Worm (Caenorhabditis elegans): Measurements from ENCODE around the gene K10D11.6.

Gene K10D11.6

DNA sequence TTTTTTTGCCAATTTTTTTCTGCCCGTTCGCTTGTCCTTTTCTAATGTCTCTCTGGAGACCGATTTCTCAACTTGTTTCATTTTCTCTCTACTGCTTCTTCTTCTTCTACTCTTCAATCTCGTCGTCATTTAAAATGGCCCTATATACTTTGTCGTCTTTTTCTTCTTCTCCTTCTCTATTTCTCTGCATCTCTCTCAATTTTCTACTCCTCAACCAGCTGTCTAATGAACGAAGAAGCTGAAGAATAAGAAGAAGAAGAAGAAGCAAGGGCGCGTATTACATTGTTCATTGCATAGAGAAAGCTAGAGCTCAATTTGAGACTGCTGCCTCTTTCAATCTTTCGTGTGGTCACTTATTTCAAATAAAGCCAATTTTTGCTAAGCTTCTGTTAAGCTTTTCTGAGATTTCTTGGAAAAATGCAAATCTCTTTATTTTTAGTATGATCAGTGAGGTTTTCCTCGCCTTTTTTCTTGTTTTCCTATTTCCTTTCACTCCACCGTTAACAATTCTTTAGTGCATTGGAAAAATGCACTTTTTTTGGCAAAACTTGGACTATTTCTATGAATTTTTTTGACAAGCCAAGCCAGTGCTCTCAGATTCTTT lies 26.6 kb upstream of the K10D11.6 start:
- TF ChIP-seq set-16 (GFP tag; IDR thresholded peaks at IDR 0.05) (no peak), dve-1 (tag; optimal IDR thresholded peaks at IDR 0.05; ENCODE audit: insufficient read depth) (no peak), unc-62 (GFP tag; optimal IDR thresholded peaks at IDR 0.05 in 1 of 2) (no peak), unc-62 (tag; optimal IDR thresholded peaks at IDR 0.05) (no peak), aha-1 (tag) (peak; percentile 45), nhr-42 (GFP tag; IDR thresholded peaks at IDR 0.05) (no peak), nhr-48 (tag; optimal IDR thresholded peaks at IDR 0.05) (no peak), lsy-2 (tag; optimal IDR thresholded peaks at IDR 0.05) (peak in 1 of 2 experiments; percentile 12), dmd-6 (GFP tag; IDR thresholded peaks at IDR 0.05) (no peak), sdz-12 (GFP tag; optimal IDR thresholded peaks at IDR 0.05) (no peak), Y5F2A.4 (GFP tag; optimal IDR thresholded peaks at IDR 0.05) (no peak), lin-38 (GFP tag; IDR thresholded peaks at IDR 0.05) (no peak), pha-4 (GFP tag; IDR thresholded peaks at IDR 0.05) (no peak), pha-4 (tag; optimal IDR thresholded peaks at IDR 0.05) (no peak), tra-1 (GFP tag; IDR thresholded peaks at IDR 0.05) (no peak), zfp-2 (tag; optimal IDR thresholded peaks at IDR 0.05) (no peak), dmd-8 (GFP tag; IDR thresholded peaks at IDR 0.05) (no peak), mdl-1 (tag; optimal IDR thresholded peaks at IDR 0.05) (no peak), fkh-10 (GFP tag; optimal IDR thresholded peaks at IDR 0.05) (peak; percentile 36), hif-1 (tag; optimal IDR thresholded peaks at IDR 0.05) (no peak), F10B5.3 (tag; optimal IDR thresholded peaks at IDR 0.05) (no peak), F44E2.7 (GFP tag; IDR thresholded peaks at IDR 0.05) (no peak), hmg-1.1 (GFP tag; IDR thresholded peaks at IDR 0.05) (peak; percentile 57; the same call in 1 of the 2 replicates), ctbp-1 (GFP tag; IDR thresholded peaks at IDR 0.05) (no peak), D1046.2 (GFP tag; IDR thresholded peaks at IDR 0.05) (no peak)

DNA sequence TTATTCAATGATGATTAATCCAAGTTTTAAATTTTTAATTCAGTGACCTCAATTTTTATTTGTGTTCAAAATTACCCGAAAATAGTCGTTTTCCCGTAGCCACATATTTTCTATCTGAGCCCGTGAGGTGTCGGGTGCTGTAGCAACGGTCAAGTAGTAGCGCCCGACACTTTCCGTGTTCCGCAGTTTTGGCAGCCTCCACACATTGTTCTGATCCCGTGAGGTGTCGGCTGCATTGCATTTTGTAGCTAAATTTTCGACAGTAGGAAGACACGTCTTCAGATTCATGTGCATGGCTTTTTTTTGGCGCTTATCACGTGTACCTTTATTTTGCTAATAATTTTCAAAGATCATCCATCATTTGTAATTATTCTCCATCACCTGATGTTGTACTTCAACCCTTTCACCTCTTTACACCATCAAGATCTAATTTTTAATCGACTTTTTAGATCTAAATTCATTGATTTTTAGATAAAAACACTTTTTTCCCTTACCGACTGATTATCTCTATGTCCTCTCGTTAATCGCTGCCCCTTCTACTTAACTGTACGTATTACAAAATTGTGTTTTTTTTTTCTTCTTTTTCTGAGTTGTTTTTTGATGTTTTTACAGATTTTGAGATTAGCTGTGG lies 24.6 kb upstream of the K10D11.6 start:
- TF ChIP-seq D1046.2 (GFP tag; IDR thresholded peaks at IDR 0.05) (no peak), aha-1 (tag) (peak; percentile 5), T20F7.1 (GFP tag; optimal IDR thresholded peaks at IDR 0.05) (no peak), gei-8 (GFP tag; optimal IDR thresholded peaks at IDR 0.05) (no peak), dmd-9 (GFP tag; IDR thresholded peaks at IDR 0.05) (no peak), mes-2 (tag; optimal IDR thresholded peaks at IDR 0.05; ENCODE audit: poor library complexity, severe bottlenecking) (no peak), mdl-1 (tag; optimal IDR thresholded peaks at IDR 0.05) (no peak)

DNA sequence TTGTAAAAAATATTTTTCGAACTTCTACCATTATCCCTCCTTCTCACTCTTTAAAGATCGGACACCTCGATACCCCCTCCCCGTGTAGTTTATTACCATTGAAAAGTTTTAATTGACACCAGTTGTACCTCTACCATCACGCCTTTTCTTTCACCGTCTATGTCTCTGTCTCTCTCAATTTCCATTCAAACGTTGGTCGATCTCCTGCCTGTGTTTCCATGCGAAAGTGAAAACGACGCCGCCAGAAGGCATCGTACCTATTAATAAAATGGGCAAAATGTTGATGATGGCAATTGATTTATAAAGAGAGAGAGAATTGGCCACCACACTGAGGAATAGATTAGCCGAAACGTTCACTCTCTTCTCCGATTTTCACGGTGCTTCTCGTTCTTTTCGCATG lies 24.0 kb upstream of the K10D11.6 start:
- no peak for TF ChIP-seq lin-13 (GFP tag; optimal IDR thresholded peaks at IDR 0.05)
- no peak for TF ChIP-seq lin-1 (GFP tag; IDR thresholded peaks at IDR 0.05)
- TF ChIP-seq mxl-3 (GFP tag; optimal IDR thresholded peaks at IDR 0.05) = peak; percentile 1
- no peak for TF ChIP-seq tra-1 (GFP tag; IDR thresholded peaks at IDR 0.05)
- peak; percentile 24 for TF ChIP-seq mep-1 (tag; optimal IDR thresholded peaks at IDR 0.05)
- TF ChIP-seq aly-2 (tag; optimal IDR thresholded peaks at IDR 0.05) = no peak
- TF ChIP-seq nhr-41 (GFP tag; IDR thresholded peaks at IDR 0.05) = no peak
- no peak for TF ChIP-seq zfp-2 (tag; optimal IDR thresholded peaks at IDR 0.05)
- TF ChIP-seq F10B5.3 (tag; optimal IDR thresholded peaks at IDR 0.05) = no peak
- TF ChIP-seq Y5F2A.4 (GFP tag; optimal IDR thresholded peaks at IDR 0.05) = no peak
- TF ChIP-seq mdl-1 (tag; optimal IDR thresholded peaks at IDR 0.05) = peak in 1 of 2 experiments; percentile 17
- TF ChIP-seq aha-1 (tag) = peak; percentile 36
- TF ChIP-seq Y48G9A.11 (GFP tag; IDR thresholded peaks at IDR 0.05) = no peak
- peak; percentile 20 for TF ChIP-seq mes-2 (tag; optimal IDR thresholded peaks at IDR 0.05; ENCODE audit: poor library complexity, severe bottlenecking)
- peak; percentile 56 for TF ChIP-seq hlh-30 (tag; optimal IDR thresholded peaks at IDR 0.05; ENCODE audit: insufficient read depth)
- peak; percentile 19 for TF ChIP-seq dve-1 (tag; optimal IDR thresholded peaks at IDR 0.05; ENCODE audit: insufficient read depth)
- no peak for TF ChIP-seq dpl-1 (GFP tag; optimal IDR thresholded peaks at IDR 0.05)
- no peak for TF ChIP-seq T26A8.4 (GFP tag; IDR thresholded peaks at IDR 0.05)
- no peak for TF ChIP-seq zfp-3 (GFP tag; conservative IDR thresholded peaks at IDR 0.05)
- peak; percentile 19 for TF ChIP-seq hlh-11 (tag; optimal IDR thresholded peaks at IDR 0.05)
- TF ChIP-seq ZK337.2 (GFP tag; IDR thresholded peaks at IDR 0.05) = no peak
- peak; percentile 6 for TF ChIP-seq nhr-25 (tag; optimal IDR thresholded peaks at IDR 0.05; ENCODE audit: borderline replicate concordance, insufficient read depth)
- TF ChIP-seq nhr-28 (tag; optimal IDR thresholded peaks at IDR 0.05) = peak; percentile 35
- no peak for TF ChIP-seq fkh-10 (GFP tag; optimal IDR thresholded peaks at IDR 0.05)

All from whole organism, L4 larva.